Worm (Caenorhabditis elegans) whole organism, L3 larva: ENCODE data around the gene ZK795.3.
A peak's percentile ranks its signal among the peaks of the same experiment; 100 is the strongest.

ENCODE experiments used
- aly-2 ChIP-seq: fragments of 150-350 bp; optimal IDR thresholded peaks from 2 replicates; lab custom pipeline; 2014; ENCODE audit warnings: missing biosample characterization, missing genetic modification characterization
- ceh-82 ChIP-seq: fragments of 150-350 bp; optimal IDR thresholded peaks from 2 replicates; lab custom pipeline; 2014; ENCODE audit warnings: missing biosample characterization, missing genetic modification characterization
- ceh-9 ChIP-seq: sonication (generic microtip); optimal IDR thresholded peaks from 2 replicates; lab custom pipeline; 2018; ENCODE audit warnings: missing biosample characterization, missing genetic modification characterization
- daf-12 ChIP-seq: fragments of 150-350 bp; optimal IDR thresholded peaks from 2 replicates; lab custom pipeline; 2014; ENCODE audit warnings: missing biosample characterization, missing genetic modification reagents, missing genetic modification characterization
- egl-27 ChIP-seq: sonication (generic microtip); optimal IDR thresholded peaks from 4 replicates; lab custom pipeline; 2017; ENCODE audit warnings: missing biosample characterization, missing genetic modification reagents, missing genetic modification characterization
- egl-5 ChIP-seq: fragments of 150-350 bp; optimal IDR thresholded peaks from 2 replicates; lab custom pipeline; 2017; ENCODE audit warnings: missing biosample characterization, missing genetic modification reagents, missing genetic modification characterization, inconsistent platforms
- elt-1 ChIP-seq: fragments of 150-350 bp; optimal IDR thresholded peaks from 2 replicates; lab custom pipeline; 2014; ENCODE audit warnings: missing biosample characterization, missing genetic modification characterization
- elt-2 ChIP-seq: sonication (generic microtip); optimal IDR thresholded peaks from 2 replicates; lab custom pipeline; 2016; ENCODE audit warnings: missing genetic modification reagents, mild to moderate bottlenecking, missing genetic modification characterization, missing compliant biosample characterization
- eor-1 ChIP-seq, 2 experiments: fragments of 150-350 bp; optimal IDR thresholded peaks; 2 replicates each; lab custom pipeline; 2014 to 2018; ENCODE audit warnings: missing biosample characterization in 2 of 2, missing genetic modification characterization in 2 of 2
- fkh-10 ChIP-seq: sonication (generic microtip); optimal IDR thresholded peaks from 2 replicates; lab custom pipeline; 2017; ENCODE audit warnings: missing biosample characterization, missing genetic modification reagents, missing genetic modification characterization
- fos-1 ChIP-seq: fragments of 150-350 bp; optimal IDR thresholded peaks from 2 replicates; lab custom pipeline; 2014; ENCODE audit warnings: missing biosample characterization, missing genetic modification characterization
- hmg-11 ChIP-seq: sonication (generic microtip); optimal IDR thresholded peaks from 2 replicates; lab custom pipeline; 2016; ENCODE audit warnings: missing genetic modification characterization, missing compliant biosample characterization
- jun-1 ChIP-seq: fragments of 150-350 bp; optimal IDR thresholded peaks from 2 replicates; lab custom pipeline; 2014; ENCODE audit warnings: missing biosample characterization, missing genetic modification reagents, missing genetic modification characterization
- lin-15B ChIP-seq: fragments of 150-350 bp; optimal IDR thresholded peaks from 2 replicates; lab custom pipeline; 2014; ENCODE audit warnings: missing biosample characterization, missing genetic modification characterization
- lin-39 ChIP-seq: fragments of 150-350 bp; optimal IDR thresholded peaks from 2 replicates; lab custom pipeline; 2018; ENCODE audit warnings: missing biosample characterization, missing genetic modification reagents, missing genetic modification characterization
- lsy-12 ChIP-seq: sonication (generic microtip); optimal IDR thresholded peaks from 2 replicates; lab custom pipeline; 2016; ENCODE audit warnings: mild to moderate bottlenecking, missing genetic modification characterization, missing compliant biosample characterization
- mdl-1 ChIP-seq: fragments of 150-350 bp; optimal IDR thresholded peaks from 2 replicates; lab custom pipeline; 2014; ENCODE audit warnings: missing biosample characterization, missing genetic modification characterization
- mml-1 ChIP-seq: fragments of 150-350 bp; sonication (generic microtip); optimal IDR thresholded peaks from 3 replicates; lab custom pipeline; 2014; ENCODE audit warnings: missing biosample characterization, missing genetic modification characterization
- nfya-1 ChIP-seq: sonication (generic microtip); optimal IDR thresholded peaks from 2 replicates; lab custom pipeline; 2017; ENCODE audit warnings: missing genetic modification characterization, mild to moderate bottlenecking, missing compliant biosample characterization, antibody characterized with exemption, moderate library complexity; ENCODE audit not compliant: insufficient read depth
- nhr-11 ChIP-seq: fragments of 150-350 bp; optimal IDR thresholded peaks from 2 replicates; lab custom pipeline; 2014; ENCODE audit warnings: missing biosample characterization, missing genetic modification characterization
- nhr-12 ChIP-seq: fragments of 150-350 bp; optimal IDR thresholded peaks from 2 replicates; lab custom pipeline; 2014; ENCODE audit warnings: missing biosample characterization, missing genetic modification characterization
- nhr-237 ChIP-seq: fragments of 150-350 bp; optimal IDR thresholded peaks from 2 replicates; lab custom pipeline; 2014; ENCODE audit warnings: missing biosample characterization, missing genetic modification characterization
- nhr-43 ChIP-seq: sonication (generic microtip); optimal IDR thresholded peaks from 2 replicates; lab custom pipeline; 2016; ENCODE audit warnings: mild to moderate bottlenecking, missing genetic modification characterization, missing compliant biosample characterization; ENCODE audit not compliant: poor library complexity, severe bottlenecking
- nhr-67 ChIP-seq: fragments of 150-350 bp; optimal IDR thresholded peaks from 2 replicates; lab custom pipeline; 2014; ENCODE audit warnings: missing biosample characterization, missing genetic modification characterization
- nhr-77 ChIP-seq: fragments of 150-350 bp; optimal IDR thresholded peaks from 2 replicates; lab custom pipeline; 2014; ENCODE audit warnings: missing biosample characterization, missing genetic modification characterization
- pha-4 ChIP-seq: fragments of 150-350 bp; optimal IDR thresholded peaks from 2 replicates; lab custom pipeline; 2014; ENCODE audit warnings: missing biosample characterization, missing genetic modification reagents, missing genetic modification characterization
- pqm-1 ChIP-seq: fragments of 150-350 bp; optimal IDR thresholded peaks from 2 replicates; lab custom pipeline; 2017; ENCODE audit warnings: missing biosample characterization, missing genetic modification characterization, inconsistent platforms
- sea-2 ChIP-seq: fragments of 150-350 bp; sonication (generic microtip); optimal IDR thresholded peaks from 4 replicates; lab custom pipeline; 2014; ENCODE audit warnings: missing biosample characterization, missing genetic modification reagents, missing genetic modification characterization
- unc-39 ChIP-seq: sonication (generic microtip); optimal IDR thresholded peaks from 4 replicates; lab custom pipeline; 2017; ENCODE audit warnings: missing biosample characterization, missing genetic modification characterization
- zag-1 ChIP-seq: fragments of 150-350 bp; optimal IDR thresholded peaks from 2 replicates; lab custom pipeline; 2014; ENCODE audit warnings: missing biosample characterization, missing genetic modification characterization
- ztf-11 ChIP-seq: fragments of 150-350 bp; optimal IDR thresholded peaks from 2 replicates; lab custom pipeline; 2014; ENCODE audit warnings: missing biosample characterization, missing genetic modification characterization
- ztf-4 ChIP-seq: fragments of 150-350 bp; optimal IDR thresholded peaks from 2 replicates; lab custom pipeline; 2014; ENCODE audit warnings: missing biosample characterization, missing genetic modification characterization

Gene ZK795.3

DNA sequence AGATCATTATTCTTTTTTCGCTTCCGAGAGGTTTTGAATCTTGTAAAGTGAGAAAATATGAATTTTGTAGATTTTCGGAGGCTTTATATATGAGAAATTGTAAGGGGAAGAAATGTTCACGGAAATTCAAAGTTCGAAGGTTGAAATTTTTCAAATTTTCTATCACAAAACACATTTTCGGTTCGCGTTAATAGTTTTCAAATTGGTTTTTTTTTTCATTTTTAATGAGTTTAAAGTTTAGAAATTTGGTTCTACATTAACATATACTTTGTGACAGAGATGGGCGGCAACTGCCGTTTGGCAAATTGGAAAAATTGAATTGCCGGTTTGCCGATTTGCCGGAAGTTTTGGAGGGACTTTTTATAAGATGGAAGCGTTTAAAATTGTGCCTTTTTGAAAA lies 11.9 kb downstream of the ZK795.3 start, which contains the start of gene K08E7.4:
Gene K08E7.4 (minus strand): TSS at position 101 of the 400 bp plus-strand sequence.
- TF ChIP-seq ztf-11 (no peak), fos-1 (no peak)

DNA sequence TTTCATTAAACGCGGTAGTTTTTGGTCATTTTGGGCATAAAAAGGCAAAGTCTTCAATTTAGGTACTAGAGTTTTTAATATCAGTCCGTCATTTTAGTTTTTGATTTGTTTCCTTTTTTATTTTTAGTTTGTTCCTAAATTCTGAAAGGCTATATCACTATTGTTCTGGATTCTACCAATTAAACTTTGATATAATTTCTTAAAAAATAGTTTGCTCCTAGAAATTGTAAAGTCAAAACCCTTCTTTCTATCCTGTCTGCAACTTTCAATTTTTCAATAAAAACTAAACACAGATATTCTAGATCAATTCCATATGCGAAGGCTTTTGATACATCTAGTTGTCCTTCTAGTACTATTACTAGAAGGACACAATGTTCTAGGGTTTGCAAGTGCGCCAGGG lies 13.9 kb downstream of the ZK795.3 start, which contains the start of gene K08E7.5:
Gene K08E7.5 (plus strand): TSS at position 301 of the 400 bp plus-strand sequence.
- no peak for TF ChIP-seq lin-39 (tag; lab: Kevin White, UChicago)
- TF ChIP-seq elt-1 (tag; lab: Kevin White, UChicago): no peak
- TF ChIP-seq ztf-11: no peak
- no peak for TF ChIP-seq aly-2 (tag; lab: Kevin White, UChicago)
- TF ChIP-seq pha-4 (tag; lab: Kevin White, UChicago): no peak
- TF ChIP-seq nhr-12 (tag; lab: Kevin White, UChicago): no peak
- no peak for TF ChIP-seq lsy-12
- TF ChIP-seq nhr-77 (tag; lab: Kevin White, UChicago): no peak
- TF ChIP-seq, all 47 proteins: peak for 0

DNA sequence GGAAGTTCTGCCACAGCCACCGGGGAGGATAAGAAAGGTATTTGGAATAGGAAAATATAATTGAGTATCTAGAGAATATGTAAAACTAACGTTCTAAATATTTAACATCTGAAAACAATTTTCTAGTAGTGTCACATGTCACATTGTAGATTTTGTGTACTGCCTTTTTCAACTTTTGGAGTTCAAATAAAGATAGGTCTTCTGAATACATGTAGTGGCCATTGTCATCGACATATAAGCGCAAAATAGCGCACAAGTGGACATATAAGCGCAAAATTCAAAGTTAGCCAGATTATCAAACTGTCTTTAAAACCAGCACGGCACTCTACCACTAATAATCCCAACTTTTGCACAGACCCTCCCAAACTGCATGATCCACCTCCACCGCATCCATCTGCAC lies 15.1 kb downstream of the ZK795.3 start:
- no peak for TF ChIP-seq hmg-11 (tag; lab: Kevin White, UChicago)
- TF ChIP-seq egl-5 (tag; lab: Kevin White, UChicago): no peak
- no peak for TF ChIP-seq fkh-10 (GFP tag; lab: Kevin White, UChicago)
- no peak for TF ChIP-seq eor-1 (tag; optimal IDR thresholded peaks at IDR 0.05; lab: Kevin White, UChicago)
- TF ChIP-seq, all 47 proteins: peak for 0

DNA sequence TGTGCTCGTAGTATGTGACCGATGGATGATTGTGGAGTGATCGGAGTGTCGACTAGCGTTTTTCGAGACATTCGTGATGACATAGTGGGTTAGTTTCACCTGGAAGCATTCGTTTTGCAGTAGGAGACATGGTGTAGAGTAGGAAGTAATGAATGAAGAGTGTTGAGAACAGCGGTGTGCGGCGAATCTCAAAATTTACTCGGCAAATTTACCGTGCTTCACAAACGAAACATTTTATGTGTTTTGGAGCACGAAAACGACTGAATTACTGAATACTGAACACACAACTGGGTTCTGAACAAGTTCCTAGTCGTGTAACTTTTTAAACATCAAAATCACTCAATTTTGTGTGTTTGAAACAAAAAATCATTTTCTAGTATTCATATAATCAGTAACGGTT lies 21.9 kb downstream of the ZK795.3 start, which contains the start of gene K08E7.6:
Gene K08E7.6 (minus strand): TSS at position 101 of the 400 bp plus-strand sequence.
- no peak for TF ChIP-seq zag-1 (tag; lab: Kevin White, UChicago)
- TF ChIP-seq nhr-237 (tag; lab: Kevin White, UChicago): no peak
- TF ChIP-seq pqm-1 (tag; lab: Kevin White, UChicago): no peak
- TF ChIP-seq ceh-9 (tag; lab: Kevin White, UChicago): no peak
- no peak for TF ChIP-seq mml-1 (tag; lab: Kevin White, UChicago)
- no peak for TF ChIP-seq sea-2 (GFP tag; lab: Kevin White, UChicago)
- TF ChIP-seq ztf-4 (tag; lab: Kevin White, UChicago): no peak
- TF ChIP-seq fkh-10 (GFP tag; lab: Kevin White, UChicago): no peak
- TF ChIP-seq, all 47 proteins: peak for 0

DNA sequence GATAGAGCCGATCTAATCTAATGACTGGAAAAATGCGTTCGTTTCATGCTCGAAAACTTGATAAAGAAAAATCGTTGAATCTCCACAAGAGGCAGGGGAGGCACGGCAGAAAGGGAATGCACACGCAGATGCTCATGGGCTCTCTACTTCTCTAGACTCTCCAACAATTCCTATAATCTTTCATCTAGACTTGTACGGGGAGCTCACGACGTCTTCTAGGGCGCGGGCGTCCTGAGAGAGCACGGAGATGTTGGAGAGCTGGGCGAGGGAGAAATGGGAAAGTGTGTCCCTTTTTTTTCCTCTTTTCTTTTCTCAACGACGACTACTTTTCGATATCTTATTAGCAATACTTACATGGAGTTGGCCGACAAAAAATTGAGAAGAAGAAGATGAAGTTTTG lies 24.0 kb downstream of the ZK795.3 start:
- TF ChIP-seq eor-1 (tag; optimal IDR thresholded peaks at IDR 0.05; lab: Kevin White, UChicago): no peak
- TF ChIP-seq daf-12 (tag; lab: Kevin White, UChicago): no peak
- TF ChIP-seq unc-39: no peak
- TF ChIP-seq fkh-10 (GFP tag; lab: Kevin White, UChicago): peak; percentile 23
- no peak for TF ChIP-seq nhr-43 (tag; lab: Kevin White, UChicago)
- TF ChIP-seq ceh-82 (tag; lab: Kevin White, UChicago): no peak
- TF ChIP-seq elt-2: no peak
- TF ChIP-seq pha-4 (tag; lab: Kevin White, UChicago): no peak
- TF ChIP-seq mdl-1 (tag; lab: Kevin White, UChicago): no peak
- no peak for TF ChIP-seq ztf-4 (tag; lab: Kevin White, UChicago)
- peak; percentile 52 for TF ChIP-seq lin-39 (tag; lab: Kevin White, UChicago)
- TF ChIP-seq ztf-11: no peak
- TF ChIP-seq jun-1: no peak
- no peak for TF ChIP-seq nhr-67
- TF ChIP-seq lsy-12: no peak
- TF ChIP-seq elt-1 (tag; lab: Kevin White, UChicago): no peak

DNA sequence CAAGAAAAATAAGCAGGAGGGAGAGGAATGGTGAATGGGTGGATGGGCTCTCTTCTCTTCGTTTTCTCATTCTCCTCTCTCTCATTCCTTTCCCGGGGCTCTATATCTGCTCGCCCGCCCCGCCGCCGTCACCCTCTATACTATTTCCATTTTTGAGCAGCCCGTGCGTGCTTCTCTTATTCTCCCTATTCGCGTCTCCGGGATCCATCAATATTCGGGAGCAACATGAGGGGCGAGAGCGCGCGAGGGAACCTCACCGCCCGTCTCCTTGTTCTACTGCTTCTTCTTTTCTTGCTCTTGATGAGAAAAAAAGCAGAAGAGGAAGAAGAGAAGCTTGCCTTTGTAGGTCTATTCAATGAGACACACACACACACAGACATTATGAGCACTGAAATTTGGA lies 25.0 kb downstream of the ZK795.3 start:
- peak; percentile 32 for TF ChIP-seq nfya-1
- TF ChIP-seq lin-39 (tag; lab: Kevin White, UChicago): peak; percentile 76
- TF ChIP-seq ztf-11: no peak
- peak; percentile 59 for TF ChIP-seq fkh-10 (GFP tag; lab: Kevin White, UChicago)

DNA sequence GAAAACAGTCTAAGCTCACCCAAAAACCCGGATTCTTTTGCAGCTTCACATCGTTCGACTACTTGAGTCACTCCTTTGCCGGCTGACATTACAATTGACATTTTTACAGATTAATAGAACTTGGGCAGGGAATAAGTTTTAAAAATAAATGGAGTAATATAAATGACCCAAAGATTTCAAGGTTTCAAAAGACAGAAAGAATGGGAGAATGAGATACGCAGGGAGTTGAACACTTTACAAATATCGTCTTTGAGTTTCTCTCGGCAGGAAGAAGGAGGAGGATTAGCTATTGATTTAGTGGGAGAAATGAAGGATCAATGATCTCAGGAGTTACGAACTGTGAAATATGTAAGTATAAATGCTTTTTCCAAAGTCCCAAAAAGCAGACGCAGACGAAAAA lies 26.8 kb downstream of the ZK795.3 start, which contains the start of gene K08E7.8:
Gene K08E7.8 (minus strand): TSS at position 101 of the 400 bp plus-strand sequence.
- TF ChIP-seq nhr-11 (tag; lab: Kevin White, UChicago) (no peak), egl-27 (tag; lab: Kevin White, UChicago) (no peak), sea-2 (GFP tag; lab: Kevin White, UChicago) (no peak), lin-15B (tag; lab: Kevin White, UChicago) (no peak)
